Worm (Caenorhabditis elegans) whole organism, young adult: ENCODE data around the gene ZK1320.3.

ENCODE experiments used
- ama-1 ChIP-seq, 3 experiments: fragments of 150-350 bp in 1 of 3; sonication (generic microtip) in 2 of 3; optimal IDR thresholded peaks; 2 replicates each; lab custom pipeline; 2014 to 2018; ENCODE audit warnings: missing biosample characterization in 2 of 3, missing genetic modification characterization in 2 of 3, missing genetic modification reagents in 2 of 3
- attf-3 ChIP-seq: fragments of 200-800 bp; sonication (Bioruptor generic); conservative IDR thresholded peaks from 2 replicates; pipeline ENCODE4 v1.3.6; 2022; ENCODE audit warnings: missing genetic modification reagents, missing genetic modification characterization, missing compliant biosample characterization
- bed-2 ChIP-seq: fragments of 200-800 bp; sonication (Bioruptor generic); IDR thresholded peaks from 2 replicates; pipeline ENCODE4 v1.3.6; 2022; ENCODE audit warnings: missing genetic modification reagents, missing genetic modification characterization, missing compliant biosample characterization
- ekl-4 ChIP-seq: fragments of 200-800 bp; sonication (Bioruptor generic); IDR thresholded peaks from 2 replicates; pipeline ENCODE4 v1.3.6; 2022; ENCODE audit warnings: missing genetic modification reagents, missing genetic modification characterization, missing compliant biosample characterization
- hrde-1 ChIP-seq: sonication (generic microtip); optimal IDR thresholded peaks from 2 replicates; lab custom pipeline; 2016; ENCODE audit warnings: missing genetic modification characterization, mild to moderate bottlenecking, missing compliant biosample characterization, moderate library complexity, missing genotype, missing genetic modification reagents, borderline replicate concordance
- hsf-1 ChIP-seq: fragments of 200-800 bp; sonication (Bioruptor generic); IDR thresholded peaks from 2 replicates; pipeline ENCODE4 v1.3.6; 2022; ENCODE audit warnings: missing genetic modification reagents, missing genetic modification characterization, missing compliant biosample characterization
- madf-3 ChIP-seq: fragments of 200-800 bp; sonication (Bioruptor generic); IDR thresholded peaks from 2 replicates; pipeline ENCODE4 v1.3.6; 2022; ENCODE audit warnings: missing genetic modification reagents, missing genetic modification characterization, missing compliant biosample characterization
- madf-6 ChIP-seq: fragments of 200-800 bp; sonication (Bioruptor generic); IDR thresholded peaks from 2 replicates; pipeline ENCODE4 v1.3.6; 2022; ENCODE audit warnings: missing genetic modification reagents, missing genetic modification characterization, missing compliant biosample characterization
- nfya-1 ChIP-seq: sonication (generic microtip); optimal IDR thresholded peaks from 2 replicates; lab custom pipeline; 2017; ENCODE audit warnings: antibody characterized with exemption, missing compliant biosample characterization, missing genetic modification characterization, borderline replicate concordance; ENCODE audit not compliant: insufficient read depth
- pha-4 ChIP-seq: fragments of 150-350 bp; sonication (generic microtip); optimal IDR thresholded peaks from 2 replicates; lab custom pipeline; 2014; ENCODE audit warnings: missing biosample characterization, missing genetic modification reagents, missing genetic modification characterization
- sea-2 ChIP-seq: fragments of 200-800 bp; sonication (Bioruptor generic); IDR thresholded peaks from 2 replicates; pipeline ENCODE4 v1.3.6; 2022; ENCODE audit warnings: missing genetic modification characterization, missing compliant biosample characterization
- ztf-26 ChIP-seq: sonication (generic microtip); optimal IDR thresholded peaks from 2 replicates; lab custom pipeline; 2017; ENCODE audit warnings: missing genetic modification characterization, missing compliant biosample characterization
- ztf-3 ChIP-seq: fragments of 200-800 bp; sonication (Bioruptor generic); optimal IDR thresholded peaks from 2 replicates; lab custom pipeline; 2018; ENCODE audit warnings: mild to moderate bottlenecking, missing genetic modification characterization, missing compliant biosample characterization

ce11 chrII:9665577-9665976 is 5.4 kb upstream of the ZK1320.3 start, which contains the start of gene ZK1320.5:
- TF ChIP-seq nfya-1 (tag; lab: Kevin White, UChicago) (no peak), ztf-3 (GFP tag; lab: Kevin White, UChicago) (no peak), hrde-1 (no peak), madf-3 (GFP tag; lab: Robert Waterston, UW) (no peak), ama-1 (optimal IDR thresholded peaks at IDR 0.05; lab: Kevin White, UChicago) (no peak), ama-1 (GFP tag; optimal IDR thresholded peaks at IDR 0.05; lab: Kevin White, UChicago) (no peak), pha-4 (tag; lab: Kevin White, UChicago) (no peak), attf-3 (GFP tag; lab: Robert Waterston, UW) (no peak), bed-2 (GFP tag; lab: Robert Waterston, UW) (no peak), ekl-4 (GFP tag; lab: Robert Waterston, UW) (no peak), ztf-26 (no peak), hsf-1 (GFP tag; lab: Robert Waterston, UW) (no peak), madf-6 (no peak), sea-2 (GFP tag; lab: Robert Waterston, UW) (no peak)
